Fruit fly (Drosophila melanogaster): ENCODE data around the gene topi.

DNA sequence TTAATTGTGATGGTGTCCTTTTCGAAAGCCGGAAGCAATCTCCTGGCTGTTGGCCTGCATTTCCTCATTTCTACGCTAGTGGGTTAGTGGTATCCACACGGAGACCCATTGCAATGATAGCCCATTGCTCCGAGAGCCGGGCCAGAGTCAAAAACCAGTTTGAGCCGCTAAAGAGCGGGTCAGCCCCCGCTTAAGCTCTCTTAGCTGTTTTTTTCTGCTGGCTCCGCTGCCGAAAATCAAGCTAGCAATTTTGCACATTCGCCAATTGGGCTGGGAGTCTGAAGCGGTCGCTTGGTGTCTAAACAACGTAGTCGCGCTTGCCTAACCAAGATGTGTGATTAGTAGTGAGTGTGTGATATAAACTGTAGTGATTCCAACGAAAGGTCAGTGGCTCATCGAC is 4.8 kb downstream of the topi start, which contains the start of gene CG12947:
- TF ChIP-seq CG8478 (optimal IDR thresholded peaks at IDR 0.05) (no peak), pan (optimal IDR thresholded peaks at IDR 0.05) (no peak), Dll (optimal IDR thresholded peaks at IDR 0.05) (no peak), psq (optimal IDR thresholded peaks at IDR 0.05) (no peak), usp (GFP tag; optimal IDR thresholded peaks at IDR 0.05) (no peak), EcR (GFP tag; optimal IDR thresholded peaks at IDR 0.05) (no peak)
